Worm (Caenorhabditis elegans) whole organism, young adult: ENCODE measurements around the gene cyp-34A1.

ENCODE experiments used
- C06A6.2 ChIP-seq: fragments of 200-800 bp; sonication (Bioruptor generic); conservative IDR thresholded peaks from 2 replicates; pipeline ENCODE4 v1.3.6; 2022; ENCODE audit warnings: missing genetic modification characterization, missing compliant biosample characterization
- D2030.7 ChIP-seq: fragments of 200-800 bp; sonication (Bioruptor generic); IDR thresholded peaks from 2 replicates; pipeline ENCODE4 v1.3.6; 2022; ENCODE audit warnings: missing genetic modification reagents, missing genetic modification characterization, missing compliant biosample characterization
- F55B11.4 ChIP-seq: sonication (generic microtip); optimal IDR thresholded peaks from 2 replicates; lab custom pipeline; 2016; ENCODE audit warnings: missing compliant biosample characterization, missing genetic modification characterization, borderline replicate concordance; ENCODE audit not compliant: insufficient read depth
- akir-1 ChIP-seq: fragments of 200-800 bp; sonication (Bioruptor generic); optimal IDR thresholded peaks from 2 replicates; lab custom pipeline; 2018; ENCODE audit warnings: mild to moderate bottlenecking, missing genetic modification characterization, moderate library complexity, missing compliant biosample characterization
- aptf-3 ChIP-seq: fragments of 200-800 bp; sonication (Bioruptor generic); IDR thresholded peaks from 2 replicates; pipeline ENCODE4 v1.3.6; 2022; ENCODE audit warnings: missing genetic modification characterization, missing compliant biosample characterization
- atf-7 ChIP-seq: sonication (generic microtip); optimal IDR thresholded peaks from 2 replicates; lab custom pipeline; 2017; ENCODE audit warnings: mild to moderate bottlenecking, missing genetic modification characterization, missing compliant biosample characterization
- ccch-3 ChIP-seq: fragments of 200-800 bp; sonication (Bioruptor generic); optimal IDR thresholded peaks from 2 replicates; lab custom pipeline; 2018; ENCODE audit warnings: mild to moderate bottlenecking, missing genetic modification characterization, missing compliant biosample characterization
- ceh-100 ChIP-seq: fragments of 200-800 bp; sonication (Bioruptor generic); IDR thresholded peaks from 2 replicates; pipeline ENCODE4 v1.3.6; 2022; ENCODE audit warnings: missing genetic modification reagents, missing genetic modification characterization, missing compliant biosample characterization
- ceh-40 ChIP-seq: fragments of 200-800 bp; sonication (Bioruptor generic); IDR thresholded peaks from 2 replicates; pipeline ENCODE4 v1.3.6; 2022; ENCODE audit warnings: missing genetic modification characterization, missing compliant biosample characterization
- ceh-79 ChIP-seq: sonication (generic microtip); optimal IDR thresholded peaks from 2 replicates; lab custom pipeline; 2017; ENCODE audit warnings: mild to moderate bottlenecking, missing genetic modification characterization, missing compliant biosample characterization
- die-1 ChIP-seq: sonication (generic microtip); optimal IDR thresholded peaks from 2 replicates; lab custom pipeline; 2016; ENCODE audit warnings: missing genotype, mild to moderate bottlenecking, missing genetic modification characterization, missing compliant biosample characterization
- dox-1 ChIP-seq: fragments of 200-800 bp; sonication (Bioruptor generic); IDR thresholded peaks from 2 replicates; pipeline ENCODE4 v1.3.6; 2022; ENCODE audit warnings: missing genetic modification reagents, missing genetic modification characterization, missing compliant biosample characterization
- dpff-1 ChIP-seq: sonication (generic microtip); optimal IDR thresholded peaks from 2 replicates; lab custom pipeline; 2017; ENCODE audit warnings: mild to moderate bottlenecking, missing genetic modification characterization, missing compliant biosample characterization
- egl-44 ChIP-seq: fragments of 200-800 bp; sonication (Bioruptor generic); IDR thresholded peaks from 2 replicates; pipeline ENCODE4 v1.3.6; 2022; ENCODE audit warnings: missing genetic modification reagents, missing genetic modification characterization, missing compliant biosample characterization
- egrh-3 ChIP-seq: fragments of 200-800 bp; sonication (Bioruptor generic); IDR thresholded peaks from 2 replicates; pipeline ENCODE4 v1.3.6; 2022; ENCODE audit warnings: missing genetic modification reagents, missing genetic modification characterization, missing compliant biosample characterization
- ets-4 ChIP-seq: fragments of 200-800 bp; sonication (Bioruptor generic); optimal IDR thresholded peaks from 2 replicates; lab custom pipeline; 2018; ENCODE audit warnings: mild to moderate bottlenecking, missing genetic modification characterization, missing compliant biosample characterization
- hlh-12 ChIP-seq: sonication (generic microtip); optimal IDR thresholded peaks from 2 replicates; lab custom pipeline; 2016; ENCODE audit warnings: missing genetic modification characterization, missing compliant biosample characterization
- hlh-26 ChIP-seq: fragments of 200-800 bp; sonication (Bioruptor generic); conservative IDR thresholded peaks from 2 replicates; pipeline ENCODE4 v1.3.6; 2022; ENCODE audit warnings: missing genetic modification reagents, missing genetic modification characterization, missing compliant biosample characterization
- hmg-1.2 ChIP-seq: fragments of 200-800 bp; sonication (Bioruptor generic); IDR thresholded peaks from 2 replicates; pipeline ENCODE4 v1.3.6; 2022; ENCODE audit warnings: missing genetic modification reagents, missing genetic modification characterization, missing compliant biosample characterization
- hrde-1 ChIP-seq: sonication (generic microtip); optimal IDR thresholded peaks from 2 replicates; lab custom pipeline; 2016; ENCODE audit warnings: missing genetic modification characterization, mild to moderate bottlenecking, missing compliant biosample characterization, moderate library complexity, missing genotype, missing genetic modification reagents, borderline replicate concordance
- hsf-1 ChIP-seq: fragments of 200-800 bp; sonication (Bioruptor generic); IDR thresholded peaks from 2 replicates; pipeline ENCODE4 v1.3.6; 2022; ENCODE audit warnings: missing genetic modification reagents, missing genetic modification characterization, missing compliant biosample characterization
- let-607 ChIP-seq, 2 experiments: fragments of 200-800 bp in 1 of 2; sonication (Bioruptor generic) in 1 of 2; sonication (generic microtip) in 1 of 2; optimal IDR thresholded peaks; 2 replicates each; lab custom pipeline; 2016 to 2018; ENCODE audit warnings: mild to moderate bottlenecking in 2 of 2, missing compliant biosample characterization in 2 of 2, missing genetic modification characterization in 2 of 2, moderate library complexity in 2 of 2, missing genotype in 1 of 2
- lin-54 ChIP-seq: fragments of 200-800 bp; sonication (Bioruptor generic); optimal IDR thresholded peaks from 2 replicates; lab custom pipeline; 2018; ENCODE audit warnings: mild to moderate bottlenecking, missing genetic modification characterization, missing compliant biosample characterization
- madf-10 ChIP-seq: sonication (generic microtip); optimal IDR thresholded peaks from 2 replicates; lab custom pipeline; 2016; ENCODE audit warnings: mild to moderate bottlenecking, missing genetic modification characterization, missing compliant biosample characterization
- madf-6 ChIP-seq: fragments of 200-800 bp; sonication (Bioruptor generic); IDR thresholded peaks from 2 replicates; pipeline ENCODE4 v1.3.6; 2022; ENCODE audit warnings: missing genetic modification reagents, missing genetic modification characterization, missing compliant biosample characterization
- nhr-179 ChIP-seq: sonication (generic microtip); optimal IDR thresholded peaks from 2 replicates; lab custom pipeline; 2016; ENCODE audit warnings: mild to moderate bottlenecking, missing genetic modification characterization, missing compliant biosample characterization
- nhr-80 ChIP-seq: sonication (generic microtip); optimal IDR thresholded peaks from 2 replicates; lab custom pipeline; 2016; ENCODE audit warnings: missing genetic modification characterization, missing compliant biosample characterization
- pha-4 ChIP-seq: fragments of 150-350 bp; sonication (generic microtip); optimal IDR thresholded peaks from 2 replicates; lab custom pipeline; 2014; ENCODE audit warnings: missing biosample characterization, missing genetic modification reagents, missing genetic modification characterization
- rcor-1 ChIP-seq: fragments of 200-800 bp; sonication (Bioruptor generic); IDR thresholded peaks from 2 replicates; pipeline ENCODE4 v1.3.6; 2022; ENCODE audit warnings: missing genetic modification reagents, missing genetic modification characterization, missing compliant biosample characterization
- sdz-38 ChIP-seq: sonication (generic microtip); optimal IDR thresholded peaks from 2 replicates; lab custom pipeline; 2016; ENCODE audit warnings: missing genotype, missing genetic modification characterization, missing compliant biosample characterization
- snpc-1.1 ChIP-seq: sonication (generic microtip); optimal IDR thresholded peaks from 2 replicates; lab custom pipeline; 2017; ENCODE audit warnings: missing genetic modification characterization, mild to moderate bottlenecking, missing compliant biosample characterization, antibody characterized with exemption, moderate library complexity, missing genotype, missing genetic modification reagents; ENCODE audit not compliant: insufficient read depth
- unc-62 ChIP-seq: fragments of 150-350 bp; optimal IDR thresholded peaks from 2 replicates; lab custom pipeline; 2014; ENCODE audit warnings: missing biosample characterization, missing genetic modification reagents, missing genetic modification characterization
- ztf-18 ChIP-seq: sonication (generic microtip); optimal IDR thresholded peaks from 2 replicates; lab custom pipeline; 2016; ENCODE audit warnings: missing genotype, mild to moderate bottlenecking, missing genetic modification characterization, missing compliant biosample characterization
- ztf-22 ChIP-seq: fragments of 200-800 bp; sonication (Bioruptor generic); optimal IDR thresholded peaks from 2 replicates; lab custom pipeline; 2018; ENCODE audit warnings: mild to moderate bottlenecking, missing genetic modification characterization, moderate library complexity, missing compliant biosample characterization
- ztf-25 ChIP-seq: fragments of 200-800 bp; sonication (Bioruptor generic); IDR thresholded peaks from 2 replicates; pipeline ENCODE4 v1.3.6; 2022; ENCODE audit warnings: missing genetic modification reagents, missing genetic modification characterization, missing compliant biosample characterization

cyp-34A1 gene

ce11 chrV:15303625-15304024 is 15.9 kb upstream of the cyp-34A1 start, which contains the start of gene srx-48:
Gene srx-48 (minus strand): TSS chrV:15303725.
- TF ChIP-seq F55B11.4 (tag; lab: Kevin White, UChicago) (no peak), ccch-3 (GFP tag; lab: Kevin White, UChicago) (no peak), hmg-1.2 (GFP tag; lab: Robert Waterston, UW) (no peak), nhr-179 (tag; lab: Kevin White, UChicago) (no peak), hlh-26 (GFP tag; lab: Robert Waterston, UW) (no peak), dox-1 (GFP tag; lab: Robert Waterston, UW) (no peak), ceh-79 (tag; lab: Kevin White, UChicago) (no peak), let-607 (tag; optimal IDR thresholded peaks at IDR 0.05; lab: Kevin White, UChicago) (no peak), lin-54 (GFP tag; lab: Kevin White, UChicago) (no peak), hlh-12 (no peak), snpc-1.1 (tag; lab: Kevin White, UChicago) (no peak), D2030.7 (GFP tag; lab: Robert Waterston, UW) (no peak), sdz-38 (no peak), hrde-1 (tag; lab: Kevin White, UChicago) (no peak), aptf-3 (GFP tag; lab: Robert Waterston, UW) (no peak), unc-62 (GFP tag; lab: Kevin White, UChicago) (no peak), akir-1 (GFP tag; lab: Kevin White, UChicago) (no peak), ztf-25 (no peak), C06A6.2 (no peak), rcor-1 (GFP tag; lab: Robert Waterston, UW) (no peak)

ce11 chrV:15298597-15298996 is 10.8 kb upstream of the cyp-34A1 start, which contains the start of gene cpr-3:
Gene cpr-3 (minus strand): TSS chrV:15298700.
- peak; percentile 24 for TF ChIP-seq madf-10 (tag; lab: Kevin White, UChicago)
- peak; percentile 97 for TF ChIP-seq nhr-80 (tag; lab: Kevin White, UChicago)
- peak; percentile 69 for TF ChIP-seq atf-7
- TF ChIP-seq ccch-3 (GFP tag; lab: Kevin White, UChicago) = no peak
- TF ChIP-seq ztf-22 (GFP tag; lab: Kevin White, UChicago) = peak; percentile 88
- TF ChIP-seq dpff-1 (tag; lab: Kevin White, UChicago) = no peak
- peak; percentile 83 for TF ChIP-seq ets-4 (GFP tag; lab: Kevin White, UChicago)
- peak; percentile 23 for TF ChIP-seq pha-4 (tag; lab: Kevin White, UChicago)
- TF ChIP-seq die-1 (tag; lab: Kevin White, UChicago) = no peak
- no peak for TF ChIP-seq ztf-18 (tag; lab: Kevin White, UChicago)

- TF ChIP-seq hsf-1 (GFP tag; lab: Robert Waterston, UW) (peak; percentile 96), ceh-40 (GFP tag; lab: Robert Waterston, UW) (peak; percentile 63; the same call in 1 of the 2 replicates), egl-44 (GFP tag; lab: Robert Waterston, UW) (peak; percentile 29; the same call in 1 of the 2 replicates), ceh-100 (GFP tag; lab: Robert Waterston, UW) (peak; percentile 53), dox-1 (GFP tag; lab: Robert Waterston, UW) (peak; percentile 77), madf-6 (GFP tag; lab: Robert Waterston, UW) (peak; percentile 50), egrh-3 (GFP tag; lab: Robert Waterston, UW) (0 out of 2 replicates have a peak, but pooled peaks have one; percentile 19)
Observed at ce11 chrV:15295436-15295835, 7.7 kb upstream of the cyp-34A1 start.
